In the genomic region with DNA sequence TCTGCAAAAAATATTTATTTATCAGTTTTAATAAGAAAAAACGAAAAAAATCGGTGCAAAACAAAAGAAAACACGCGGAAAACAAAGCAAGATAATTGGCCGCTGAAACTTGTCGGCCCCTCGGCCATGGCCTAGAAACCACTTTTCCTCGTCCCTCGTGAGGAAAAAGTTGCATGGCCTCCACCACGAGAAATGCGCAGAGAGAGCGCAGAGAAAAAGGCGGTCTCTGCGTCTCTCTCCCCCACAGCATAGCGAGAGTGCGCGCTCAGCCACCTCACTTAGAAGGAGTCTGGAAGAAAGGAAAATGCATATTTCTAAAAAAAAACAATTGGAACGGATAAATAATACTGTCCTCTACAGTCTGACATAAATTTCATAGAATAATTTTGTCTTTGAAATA, we compare ENCODE assay signal across 8 worm cellular contexts.
TF ChIP-seq lines count a peak whose summit lies in the region.
"Not testable (repeated sequence)": the region's sequence is repeated elsewhere in the genome, so short reads cannot be mapped to it uniquely, and the experiment has no call there.

No protein-coding gene starts in this region.

TF ChIP-seq in whole organism, L1 larva, 84 proteins besides CTCF, POLR2A, EP300 and RAD21 (continues in another document):
- TF ChIP-seq nhr-90 (tag; optimal IDR thresholded peaks at IDR 0.05; lab: Kevin White, UChicago; ENCODE audit: poor library complexity): peak; percentile 46
- TF ChIP-seq nhr-19 (GFP tag; conservative IDR thresholded peaks at IDR 0.05; lab: Robert Waterston, UW): peak; percentile 50
- TF ChIP-seq nhr-71 (tag; optimal IDR thresholded peaks at IDR 0.05; lab: Kevin White, UChicago): peak; percentile 70
- peak; percentile 41 for TF ChIP-seq dsc-1 (tag; optimal IDR thresholded peaks at IDR 0.05; lab: Kevin White, UChicago)
- TF ChIP-seq efl-1 (optimal IDR thresholded peaks at IDR 0.05; lab: Kevin White, UChicago): peak; percentile 68 to 70
- peak; percentile 51 to 92 for TF ChIP-seq efl-1 (GFP tag; optimal IDR thresholded peaks at IDR 0.05 in 1 of 2; lab: Kevin White, UChicago)
- peak in 2 of 3 experiments; percentile 46 to 52 for TF ChIP-seq dpl-1 (GFP tag; optimal IDR thresholded peaks at IDR 0.05; lab: Kevin White, UChicago)
- peak in 1 of 2 experiments; percentile 7 for TF ChIP-seq lsy-2 (tag; optimal IDR thresholded peaks at IDR 0.05; lab: Kevin White, UChicago)
- TF ChIP-seq unc-98 (GFP tag; IDR thresholded peaks at IDR 0.05; lab: Robert Waterston, UW): peak; percentile 57
- TF ChIP-seq unc-86 (tag; optimal IDR thresholded peaks at IDR 0.05; lab: Kevin White, UChicago): peak; percentile 54

TF ChIP-seq in whole organism, L2 larva, 48 proteins besides CTCF, POLR2A, EP300 and RAD21:
- peak; percentile 55 for TF ChIP-seq unc-55 (GFP tag; optimal IDR thresholded peaks at IDR 0.05; lab: Kevin White, UChicago)
- peak in 1 of 2 experiments; percentile 31 for TF ChIP-seq lsy-2 (tag; optimal IDR thresholded peaks at IDR 0.05; lab: Kevin White, UChicago)
- TF ChIP-seq gmeb-1 (tag; optimal IDR thresholded peaks at IDR 0.05; lab: Kevin White, UChicago): peak; percentile 29
- peak; percentile 6 for TF ChIP-seq F13H6.1 (tag; optimal IDR thresholded peaks at IDR 0.05; lab: Kevin White, UChicago)

TF ChIP-seq in whole organism, L3 larva, 47 proteins besides CTCF, POLR2A, EP300 and RAD21:
- peak; percentile 43 for TF ChIP-seq lin-15B (tag; optimal IDR thresholded peaks at IDR 0.05; lab: Kevin White, UChicago)

TF ChIP-seq in whole organism, L4 larva, 104 proteins besides CTCF, POLR2A, EP300 and RAD21 (continues in another document):
- TF ChIP-seq hlh-11 (tag; optimal IDR thresholded peaks at IDR 0.05; lab: Kevin White, UChicago) (peak; percentile 8), rbr-2 (tag; optimal IDR thresholded peaks at IDR 0.05; lab: Kevin White, UChicago) (peak; percentile 3), mes-2 (tag; optimal IDR thresholded peaks at IDR 0.05; lab: Kevin White, UChicago; ENCODE audit: poor library complexity, severe bottlenecking) (peak; percentile 84), unc-130 (GFP tag; optimal IDR thresholded peaks at IDR 0.05; lab: Kevin White, UChicago) (peak; percentile 0), dmd-6 (GFP tag; IDR thresholded peaks at IDR 0.05; lab: Robert Waterston, UW) (peak; percentile 61), pha-4 (GFP tag; IDR thresholded peaks at IDR 0.05; lab: Robert Waterston, UW) (peak; percentile 37; the same call in 1 of the 2 replicates), arid-1 (GFP tag; conservative IDR thresholded peaks at IDR 0.05; lab: Robert Waterston, UW) (peak; percentile 58; the same call in 1 of the 2 replicates), mdt-29 (GFP tag; IDR thresholded peaks at IDR 0.05; lab: Robert Waterston, UW) (0 out of 2 replicates have a peak, but pooled peaks have one; percentile 42), lin-38 (GFP tag; IDR thresholded peaks at IDR 0.05; lab: Robert Waterston, UW) (peak; percentile 88), T26A8.4 (GFP tag; IDR thresholded peaks at IDR 0.05; lab: Robert Waterston, UW) (peak; percentile 64; the same call in 1 of the 2 replicates), vab-7 (GFP tag; IDR thresholded peaks at IDR 0.05; lab: Robert Waterston, UW) (peak; percentile 42; the same call in 1 of the 2 replicates)
- not testable (repeated sequence) for TF ChIP-seq pha-4 (tag; optimal IDR thresholded peaks at IDR 0.05; lab: Kevin White, UChicago)

TF ChIP-seq in whole organism, early embryonic, 17 proteins besides CTCF, POLR2A, EP300 and RAD21:
- TF ChIP-seq sea-1 (GFP tag; conservative IDR thresholded peaks at IDR 0.05; lab: Robert Waterston, UW): 0 out of 2 replicates have a peak, but pooled peaks have one; percentile 24
- peak; percentile 63 for TF ChIP-seq flt-1 (GFP tag; IDR thresholded peaks at IDR 0.05; lab: Robert Waterston, UW)
- TF ChIP-seq tbx-11 (GFP tag; IDR thresholded peaks at IDR 0.05; lab: Robert Waterston, UW): peak; percentile 61; the same call in 1 of the 2 replicates
- peak; percentile 78 for TF ChIP-seq pes-1 (GFP tag; IDR thresholded peaks at IDR 0.05; lab: Robert Waterston, UW)

TF ChIP-seq in whole organism, late embryonic, 69 proteins besides CTCF, POLR2A, EP300 and RAD21:
- TF ChIP-seq ceh-45 (GFP tag; IDR thresholded peaks at IDR 0.05; lab: Robert Waterston, UW) (0 out of 2 replicates have a peak, but pooled peaks have one; percentile 36), ceh-2 (tag; optimal IDR thresholded peaks at IDR 0.05; lab: Kevin White, UChicago) (peak; percentile 20), unc-3 (GFP tag; conservative IDR thresholded peaks at IDR 0.05; lab: Robert Waterston, UW) (peak; percentile 23; the same call in 1 of the 2 replicates), hlh-30 (tag; optimal IDR thresholded peaks at IDR 0.05; lab: Kevin White, UChicago; ENCODE audit: insufficient read depth) (peak; percentile 4), C08G9.2 (tag; optimal IDR thresholded peaks at IDR 0.05; lab: Kevin White, UChicago) (peak; percentile 56), tbx-2 (tag; optimal IDR thresholded peaks at IDR 0.05; lab: Kevin White, UChicago) (peak; percentile 37), ceh-31 (tag; optimal IDR thresholded peaks at IDR 0.05; lab: Kevin White, UChicago) (peak; percentile 58), rnt-1 (tag; optimal IDR thresholded peaks at IDR 0.05; lab: Kevin White, UChicago) (peak; percentile 16), ceh-34 (tag; optimal IDR thresholded peaks at IDR 0.05; lab: Kevin White, UChicago) (peak; percentile 7)
- not testable (repeated sequence) for TF ChIP-seq unc-3 (tag; optimal IDR thresholded peaks at IDR 0.05; lab: Kevin White, UChicago)

TF ChIP-seq in whole organism, midembryonic, 9 proteins besides CTCF, POLR2A, EP300 and RAD21:
- TF ChIP-seq ztf-23 (GFP tag; IDR thresholded peaks at IDR 0.05; lab: Robert Waterston, UW) (peak; percentile 74), flt-1 (GFP tag; IDR thresholded peaks at IDR 0.05; lab: Robert Waterston, UW) (peak; percentile 71; the same call in 1 of the 2 replicates), klf-2 (GFP tag; conservative IDR thresholded peaks at IDR 0.05; lab: Robert Waterston, UW) (peak; percentile 59; the same call in 1 of the 2 replicates), tab-1 (GFP tag; IDR thresholded peaks at IDR 0.05; lab: Robert Waterston, UW) (0 out of 2 replicates have a peak, but pooled peaks have one; percentile 65)

TF ChIP-seq in whole organism, young adult, 124 proteins besides CTCF, POLR2A, EP300 and RAD21:
- TF ChIP-seq zfh-2 (GFP tag; conservative IDR thresholded peaks at IDR 0.05; lab: Robert Waterston, UW): peak; percentile 55
- TF ChIP-seq ztf-18 (tag; optimal IDR thresholded peaks at IDR 0.05; lab: Kevin White, UChicago): peak; percentile 74
- TF ChIP-seq lag-1 (GFP tag; IDR thresholded peaks at IDR 0.05; lab: Robert Waterston, UW): 0 out of 2 replicates have a peak, but pooled peaks have one; percentile 28
- TF ChIP-seq dox-1 (GFP tag; IDR thresholded peaks at IDR 0.05; lab: Robert Waterston, UW): peak; percentile 74
- TF ChIP-seq pbrm-1 (GFP tag; IDR thresholded peaks at IDR 0.05; lab: Robert Waterston, UW): peak; percentile 21; the same call in 1 of the 2 replicates
- peak; percentile 37; the same call in 1 of the 2 replicates for TF ChIP-seq egrh-3 (GFP tag; IDR thresholded peaks at IDR 0.05; lab: Robert Waterston, UW)
- TF ChIP-seq hmg-1.2 (GFP tag; IDR thresholded peaks at IDR 0.05; lab: Robert Waterston, UW): peak; percentile 93
- TF ChIP-seq rcor-1 (GFP tag; IDR thresholded peaks at IDR 0.05; lab: Robert Waterston, UW): peak; percentile 66; the same call in 1 of the 2 replicates
- TF ChIP-seq egl-44 (GFP tag; IDR thresholded peaks at IDR 0.05; lab: Robert Waterston, UW): peak; percentile 48; the same call in 1 of the 2 replicates
- TF ChIP-seq lin-26 (GFP tag; IDR thresholded peaks at IDR 0.05; lab: Robert Waterston, UW): 0 out of 2 replicates have a peak, but pooled peaks have one; percentile 23
- TF ChIP-seq ceh-100 (GFP tag; IDR thresholded peaks at IDR 0.05; lab: Robert Waterston, UW): peak; percentile 67
- 0 out of 2 replicates have a peak, but pooled peaks have one; percentile 36 for TF ChIP-seq F37B4.10 (GFP tag; IDR thresholded peaks at IDR 0.05; lab: Robert Waterston, UW)
- 0 out of 2 replicates have a peak, but pooled peaks have one; percentile 16 for TF ChIP-seq F33H1.4 (GFP tag; IDR thresholded peaks at IDR 0.05; lab: Robert Waterston, UW)
- peak; percentile 66 for TF ChIP-seq K11D2.4 (GFP tag; IDR thresholded peaks at IDR 0.05; lab: Robert Waterston, UW)
- TF ChIP-seq mcd-1 (GFP tag; IDR thresholded peaks at IDR 0.05; lab: Robert Waterston, UW): peak; percentile 89
- peak; percentile 30; the same call in 1 of the 2 replicates for TF ChIP-seq cebp-1 (GFP tag; IDR thresholded peaks at IDR 0.05; lab: Robert Waterston, UW)
- TF ChIP-seq cebp-1 (tag; optimal IDR thresholded peaks at IDR 0.05; lab: Kevin White, UChicago): peak; percentile 24
